Worm (Caenorhabditis elegans) whole organism, L1 larva: ENCODE results near the gene C17B7.15.

Experiments
- C34B4.2 ChIP-seq: sonication (generic microtip); optimal IDR thresholded peaks from 2 replicates; lab custom pipeline; 2017; ENCODE audit warnings: mild to moderate bottlenecking, missing genetic modification characterization, missing compliant biosample characterization
- aly-2 ChIP-seq: fragments of 150-350 bp; optimal IDR thresholded peaks from 2 replicates; lab custom pipeline; 2014; ENCODE audit warnings: missing biosample characterization, missing genetic modification characterization
- ama-1 ChIP-seq: fragments of 150-350 bp; optimal IDR thresholded peaks from 2 replicates; lab custom pipeline; 2014
- hlh-17 ChIP-seq: fragments of 200-800 bp; sonication (Bioruptor generic); optimal IDR thresholded peaks from 2 replicates; lab custom pipeline; 2018; ENCODE audit warnings: missing genetic modification characterization, mild to moderate bottlenecking, missing compliant biosample characterization, moderate library complexity, borderline replicate concordance
- lin-15B ChIP-seq: fragments of 150-350 bp; sonication (generic microtip); optimal IDR thresholded peaks from 3 replicates; lab custom pipeline; 2014; ENCODE audit warnings: missing biosample characterization, missing genetic modification characterization
- lin-35 ChIP-seq, 2 experiments: fragments of 150-350 bp; optimal IDR thresholded peaks; 2 replicates each; lab custom pipeline; 2014; ENCODE audit warnings: missing biosample characterization in 2 of 2, missing genetic modification characterization in 2 of 2, missing genetic modification reagents in 2 of 2
- lsy-2 ChIP-seq, 2 experiments: fragments of 150-350 bp; optimal IDR thresholded peaks; 2 replicates each; lab custom pipeline; 2014; ENCODE audit warnings: missing biosample characterization in 2 of 2, missing genetic modification characterization in 2 of 2
- nhr-12 ChIP-seq: sonication (generic microtip); optimal IDR thresholded peaks from 2 replicates; lab custom pipeline; 2017; ENCODE audit warnings: missing biosample characterization, missing genetic modification characterization
- nhr-77 ChIP-seq: fragments of 150-350 bp; optimal IDR thresholded peaks from 2 replicates; lab custom pipeline; 2014; ENCODE audit warnings: missing biosample characterization, missing genetic modification characterization
- nhr-90 ChIP-seq: sonication (generic microtip); optimal IDR thresholded peaks from 2 replicates; lab custom pipeline; 2016; ENCODE audit warnings: mild to moderate bottlenecking, missing genetic modification characterization, missing compliant biosample characterization; ENCODE audit not compliant: poor library complexity
- pqm-1 ChIP-seq: sonication (generic microtip); optimal IDR thresholded peaks from 3 replicates; lab custom pipeline; 2017; ENCODE audit warnings: missing biosample characterization, missing genetic modification characterization
- skn-1 ChIP-seq: fragments of 150-350 bp; optimal IDR thresholded peaks from 2 replicates; lab custom pipeline; 2014; ENCODE audit warnings: missing biosample characterization, missing genetic modification characterization
- unc-62 ChIP-seq: fragments of 150-350 bp; optimal IDR thresholded peaks from 2 replicates; lab custom pipeline; 2014; ENCODE audit warnings: missing biosample characterization, missing genetic modification reagents, missing genetic modification characterization
- ztf-11 ChIP-seq, 2 experiments: sonication (generic microtip); optimal IDR thresholded peaks; 2 replicates each; lab custom pipeline; 2016 to 2017; ENCODE audit warnings: missing genetic modification characterization in 2 of 2, missing biosample characterization in 1 of 2, missing compliant biosample characterization in 1 of 2

ce11 chrV:3388299-3388698, 38.3 kb downstream of the C17B7.15 start:
- TF ChIP-seq aly-2 (tag; lab: Kevin White, UChicago), result no peak
- TF ChIP-seq lin-15B (tag; lab: Kevin White, UChicago), result no peak
- no peak for TF ChIP-seq nhr-90
- no peak for TF ChIP-seq nhr-77 (tag; lab: Kevin White, UChicago)
- TF ChIP-seq lin-35 (GFP tag; optimal IDR thresholded peaks at IDR 0.05; lab: Kevin White, UChicago), result peak in 1 of 2 experiments; percentile 14
- no peak for TF ChIP-seq skn-1 (tag; lab: Kevin White, UChicago)
- no peak for TF ChIP-seq pqm-1
- no peak for TF ChIP-seq C34B4.2 (tag; lab: Kevin White, UChicago)
- no peak for TF ChIP-seq lsy-2 (tag; optimal IDR thresholded peaks at IDR 0.05; lab: Kevin White, UChicago)
- no peak for TF ChIP-seq nhr-12 (tag; lab: Kevin White, UChicago)
- TF ChIP-seq unc-62 (GFP tag; lab: Kevin White, UChicago), result no peak
- TF ChIP-seq hlh-17, result no peak
- no peak for TF ChIP-seq ztf-11 (tag; optimal IDR thresholded peaks at IDR 0.05; lab: Kevin White, UChicago)
- no peak for TF ChIP-seq ama-1
